Fruit fly (Drosophila melanogaster) whole organism, embryonic: ENCODE measurements around the gene CG42305.
A peak's percentile ranks its signal among the peaks of the same experiment; 100 is the strongest.

ENCODE experiments used
- ATbp ChIP-seq: fragments of 200-800 bp; sonication (Bioruptor generic); optimal IDR thresholded peaks from 2 replicates; lab custom pipeline; 2017; ENCODE audit warnings: missing biosample characterization, mild to moderate bottlenecking, missing genetic modification characterization, missing genetic modification reagents
- C15 ChIP-seq: fragments of 200-800 bp; sonication (Bioruptor generic); IDR thresholded peaks from 3 replicates; pipeline ENCODE4 v1.3.6; 2022; ENCODE audit warnings: missing biosample characterization, missing genetic modification characterization
- CG12942 ChIP-seq: fragments of 200-800 bp; sonication (Bioruptor generic); optimal IDR thresholded peaks from 3 replicates; lab custom pipeline; 2016; ENCODE audit warnings: missing biosample characterization, missing genetic modification characterization
- CG15479 ChIP-seq: fragments of 200-800 bp; sonication (Bioruptor generic); optimal IDR thresholded peaks from 3 replicates; lab custom pipeline; 2019; ENCODE audit warnings: missing biosample characterization, mild to moderate bottlenecking, missing genetic modification characterization, moderate library complexity
- CG17359 ChIP-seq: fragments of 200-800 bp; sonication (Bioruptor generic); optimal IDR thresholded peaks from 3 replicates; lab custom pipeline; 2018; ENCODE audit warnings: missing biosample characterization, mild to moderate bottlenecking, missing genetic modification characterization, moderate library complexity
- CG17829 ChIP-seq: fragments of 200-800 bp; optimal IDR thresholded peaks from 2 replicates; lab custom pipeline; 2019; ENCODE audit warnings: missing biosample characterization, mild to moderate bottlenecking, missing genetic modification characterization, moderate library complexity
- CG2889 ChIP-seq: fragments of 200-800 bp; sonication (Bioruptor generic); IDR thresholded peaks from 3 replicates; pipeline ENCODE4 v1.3.6; 2022; ENCODE audit warnings: missing biosample characterization, missing genetic modification characterization
- CG30020 ChIP-seq: fragments of 200-800 bp; optimal IDR thresholded peaks from 2 replicates; lab custom pipeline; 2019; ENCODE audit warnings: missing biosample characterization, mild to moderate bottlenecking, missing genetic modification characterization, moderate library complexity
- CG31365 ChIP-seq: fragments of 200-800 bp; sonication (Bioruptor generic); optimal IDR thresholded peaks from 2 replicates; lab custom pipeline; 2018; ENCODE audit warnings: missing biosample characterization, mild to moderate bottlenecking, missing genetic modification characterization
- CG32767 ChIP-seq: fragments of 200-800 bp; sonication (Bioruptor generic); IDR thresholded peaks from 2 replicates; pipeline ENCODE4 v1.3.6; 2022; ENCODE audit warnings: missing biosample characterization, missing genetic modification characterization
- CG3838 ChIP-seq: fragments of 200-800 bp; sonication (Bioruptor generic); optimal IDR thresholded peaks from 3 replicates; lab custom pipeline; 2016; ENCODE audit warnings: missing biosample characterization, missing genetic modification characterization
- CG4282 ChIP-seq: fragments of 200-800 bp; sonication (Bioruptor generic); optimal IDR thresholded peaks from 2 replicates; lab custom pipeline; 2016; ENCODE audit warnings: missing biosample characterization, missing genetic modification characterization
- CG4617 ChIP-seq: fragments of 200-800 bp; sonication (Bioruptor generic); optimal IDR thresholded peaks from 3 replicates; lab custom pipeline; 2016; ENCODE audit warnings: missing biosample characterization, missing genetic modification characterization, borderline replicate concordance
- CG7556 ChIP-seq: fragments of 200-800 bp; sonication (Bioruptor generic); optimal IDR thresholded peaks from 2 replicates; lab custom pipeline; 2017; ENCODE audit warnings: missing biosample characterization, mild to moderate bottlenecking, missing genetic modification characterization
- CG7745 ChIP-seq: fragments of 200-800 bp; sonication (Bioruptor generic); optimal IDR thresholded peaks from 2 replicates; lab custom pipeline; 2018; ENCODE audit warnings: missing biosample characterization, mild to moderate bottlenecking, missing genetic modification characterization, moderate library complexity
- CG7839 ChIP-seq: fragments of 200-800 bp; sonication (Bioruptor generic); optimal IDR thresholded peaks from 3 replicates; lab custom pipeline; 2018; ENCODE audit warnings: missing biosample characterization, mild to moderate bottlenecking, missing genetic modification characterization, moderate library complexity
- CG8089 ChIP-seq: fragments of 200-800 bp; sonication (Bioruptor generic); optimal IDR thresholded peaks from 3 replicates; lab custom pipeline; 2016; ENCODE audit warnings: missing biosample characterization, missing genetic modification characterization
- CG8924 ChIP-seq: fragments of 200-800 bp; optimal IDR thresholded peaks from 3 replicates; lab custom pipeline; 2019; ENCODE audit warnings: missing biosample characterization, mild to moderate bottlenecking, missing genetic modification characterization, moderate library complexity
- Dll ChIP-seq: fragments of 200-800 bp; sonication (Bioruptor generic); IDR thresholded peaks from 4 replicates; pipeline ENCODE4 v1.3.6; 2022; ENCODE audit warnings: missing biosample characterization, missing genetic modification characterization; ENCODE audit not compliant: partially characterized antibody
- Fer1 ChIP-seq: fragments of 200-800 bp; sonication (Bioruptor generic); optimal IDR thresholded peaks from 2 replicates; lab custom pipeline; 2017; ENCODE audit warnings: missing biosample characterization, mild to moderate bottlenecking, missing genetic modification characterization
- Hmx ChIP-seq: fragments of 200-800 bp; sonication (Bioruptor generic); optimal IDR thresholded peaks from 2 replicates; lab custom pipeline; 2016; ENCODE audit warnings: missing biosample characterization, missing genetic modification characterization
- Mrtf ChIP-seq: fragments of 200-800 bp; sonication (Bioruptor generic); IDR thresholded peaks from 3 replicates; pipeline ENCODE4 v1.3.6; 2022; ENCODE audit warnings: missing biosample characterization, missing genetic modification characterization
- NC2β ChIP-seq: fragments of 200-800 bp; sonication (Bioruptor generic); optimal IDR thresholded peaks from 2 replicates; lab custom pipeline; 2016; ENCODE audit warnings: missing biosample characterization, missing genetic modification characterization
- Oaz ChIP-seq: fragments of 200-800 bp; sonication (Bioruptor generic); IDR thresholded peaks from 2 replicates; pipeline ENCODE4 v1.3.6; 2022; ENCODE audit warnings: missing biosample characterization, missing genetic modification characterization
- Rfx ChIP-seq: fragments of 200-800 bp; sonication (Bioruptor generic); IDR thresholded peaks from 2 replicates; pipeline ENCODE4 v1.3.6; 2022; ENCODE audit warnings: missing biosample characterization, missing genetic modification characterization
- Sox102F ChIP-seq: fragments of 200-800 bp; sonication (Bioruptor generic); optimal IDR thresholded peaks from 2 replicates; lab custom pipeline; 2018; ENCODE audit warnings: missing biosample characterization, mild to moderate bottlenecking, missing genetic modification characterization, moderate library complexity
- Spps ChIP-seq: fragments of 200-800 bp; sonication (Bioruptor generic); optimal IDR thresholded peaks from 2 replicates; lab custom pipeline; 2018; ENCODE audit warnings: missing biosample characterization, mild to moderate bottlenecking, missing genetic modification characterization
- al ChIP-seq: fragments of 200-800 bp; sonication (Bioruptor generic); IDR thresholded peaks from 2 replicates; pipeline ENCODE4 v1.3.6; 2022; ENCODE audit warnings: missing biosample characterization, missing genetic modification characterization
- ato ChIP-seq: fragments of 200-800 bp; sonication (Bioruptor generic); IDR thresholded peaks from 2 replicates; pipeline ENCODE4 v1.3.6; 2022; ENCODE audit warnings: missing biosample characterization, missing genetic modification characterization; ENCODE audit not compliant: partially characterized antibody
- chinmo ChIP-seq: fragments of 200-800 bp; sonication (Bioruptor generic); IDR thresholded peaks from 4 replicates; pipeline ENCODE4 v1.3.6; 2022; ENCODE audit warnings: missing biosample characterization, missing genetic modification characterization; ENCODE audit not compliant: partially characterized antibody
- dati ChIP-seq: fragments of 200-800 bp; sonication (Bioruptor generic); IDR thresholded peaks from 2 replicates; pipeline ENCODE4 v1.3.6; 2022; ENCODE audit warnings: missing biosample characterization, missing genetic modification characterization
- eve ChIP-seq, 2 experiments: fragments of >200 bp; optimal IDR thresholded peaks; 2 replicates each; lab custom pipeline; 2017; ENCODE audit warnings: missing biosample characterization in 2 of 2, missing genetic modification characterization in 2 of 2
- grau ChIP-seq: fragments of 200-800 bp; optimal IDR thresholded peaks from 3 replicates; lab custom pipeline; 2019; ENCODE audit warnings: missing biosample characterization, mild to moderate bottlenecking, missing genetic modification characterization, moderate library complexity
- insv ChIP-seq, 2 experiments: fragments of 200-800 bp; sonication (Bioruptor generic); optimal IDR thresholded peaks; 3 replicates each; lab custom pipeline; 2016 to 2018; ENCODE audit warnings: missing biosample characterization in 2 of 2, missing genetic modification characterization in 2 of 2
- maf-S ChIP-seq: fragments of 200-800 bp; sonication (Bioruptor generic); optimal IDR thresholded peaks from 2 replicates; lab custom pipeline; 2016; ENCODE audit warnings: missing biosample characterization, missing genetic modification characterization
- mirr ChIP-seq: fragments of 200-800 bp; sonication (Bioruptor generic); optimal IDR thresholded peaks from 3 replicates; lab custom pipeline; 2018; ENCODE audit warnings: missing biosample characterization, mild to moderate bottlenecking, missing genetic modification characterization
- nau ChIP-seq: fragments of 200-800 bp; sonication (Bioruptor generic); optimal IDR thresholded peaks from 3 replicates; lab custom pipeline; 2017; ENCODE audit warnings: missing biosample characterization, mild to moderate bottlenecking, missing genetic modification characterization, missing genetic modification reagents
- nom ChIP-seq: fragments of 200-800 bp; sonication (Bioruptor generic); optimal IDR thresholded peaks from 2 replicates; lab custom pipeline; 2017; ENCODE audit warnings: missing biosample characterization, missing genetic modification characterization, mild to moderate bottlenecking, moderate library complexity, missing genetic modification reagents
- pb ChIP-seq: fragments of 200-800 bp; sonication (Bioruptor generic); optimal IDR thresholded peaks from 3 replicates; lab custom pipeline; 2016; ENCODE audit warnings: missing biosample characterization, missing genetic modification characterization
- pita ChIP-seq: fragments of 200-800 bp; sonication (Bioruptor generic); optimal IDR thresholded peaks from 2 replicates; lab custom pipeline; 2017; ENCODE audit warnings: missing biosample characterization, mild to moderate bottlenecking, missing genetic modification characterization
- ro ChIP-seq: fragments of 200-800 bp; sonication (Bioruptor generic); IDR thresholded peaks from 2 replicates; pipeline ENCODE4 v1.3.6; 2022; ENCODE audit warnings: missing biosample characterization, missing genetic modification characterization
- run ChIP-seq: fragments of 200-800 bp; sonication (Bioruptor generic); optimal IDR thresholded peaks from 3 replicates; lab custom pipeline; 2018; ENCODE audit warnings: missing biosample characterization, mild to moderate bottlenecking, missing genetic modification characterization
- sc ChIP-seq, 3 experiments: fragments of >200 bp in 2 of 3; fragments of 200-800 bp in 1 of 3; sonication (Bioruptor generic) in 1 of 3; optimal IDR thresholded peaks; 2 replicates in 2 of 3; 3 replicates in 1 of 3; lab custom pipeline; 2017; ENCODE audit warnings: mild to moderate bottlenecking in 1 of 3, missing biosample characterization in 1 of 3, missing genetic modification characterization in 1 of 3, missing genetic modification reagents in 1 of 3
- sens-2 ChIP-seq: fragments of 200-800 bp; sonication (Bioruptor generic); IDR thresholded peaks from 2 replicates; pipeline ENCODE4 v1.3.6; 2022; ENCODE audit warnings: missing biosample characterization, missing genetic modification characterization
- sima ChIP-seq: fragments of 200-800 bp; sonication (Bioruptor generic); optimal IDR thresholded peaks from 2 replicates; lab custom pipeline; 2016; ENCODE audit warnings: missing biosample characterization, missing genetic modification characterization
- sna ChIP-seq: fragments of 200-800 bp; sonication (Bioruptor generic); IDR thresholded peaks from 2 replicates; pipeline ENCODE4 v1.3.6; 2022; ENCODE audit warnings: missing biosample characterization, missing genetic modification characterization; ENCODE audit not compliant: partially characterized antibody
- unc-4 ChIP-seq: fragments of 200-800 bp; sonication (Bioruptor generic); IDR thresholded peaks from 2 replicates; pipeline ENCODE4 v1.3.6; 2022; ENCODE audit warnings: missing biosample characterization, missing genetic modification characterization; ENCODE audit not compliant: partially characterized antibody
- zfh2 ChIP-seq: fragments of 200-800 bp; sonication (Bioruptor generic); optimal IDR thresholded peaks from 2 replicates; lab custom pipeline; 2016; ENCODE audit warnings: missing biosample characterization, missing genetic modification characterization

The CG42305 gene

DNA sequence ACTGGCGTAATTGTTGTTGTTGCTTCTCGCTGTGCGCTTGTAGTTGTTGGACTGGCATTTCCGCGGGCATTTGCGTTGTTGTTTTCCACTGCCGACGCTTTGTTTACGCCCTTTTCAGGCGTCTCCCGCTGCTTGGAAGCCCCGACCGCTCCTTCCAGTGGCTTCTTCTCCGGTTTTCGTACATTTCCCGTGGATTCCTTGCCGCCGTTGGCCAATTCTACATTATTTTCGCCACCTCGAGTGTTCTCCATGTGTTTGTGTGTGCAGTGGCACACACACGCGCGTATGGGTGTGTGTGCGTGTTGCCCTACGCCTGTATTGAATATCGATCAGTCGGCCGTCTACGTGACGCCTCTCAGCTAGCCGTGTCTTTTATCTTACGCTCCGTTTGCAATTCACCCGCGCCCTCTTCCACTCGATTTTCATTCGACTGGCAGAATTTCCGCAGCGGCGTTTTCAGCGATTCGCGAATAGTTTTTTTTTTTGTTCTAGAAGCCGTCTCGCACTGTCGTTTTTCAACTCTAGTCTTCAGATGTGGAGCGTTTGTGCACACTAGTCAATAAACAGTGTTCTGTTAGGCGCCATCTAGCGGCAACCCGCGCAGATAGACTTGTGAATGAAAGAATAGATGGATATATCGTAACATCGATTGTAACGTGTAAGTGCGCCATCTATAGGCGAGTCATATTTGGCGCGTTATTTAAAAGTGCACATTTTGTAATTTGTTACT lies 26.9 kb downstream of the CG42305 start, which contains the start of gene CG10600 (continued):
- TF ChIP-seq chinmo: peak; percentile 93
- peak; percentile 91 for TF ChIP-seq zfh2 (GFP tag; lab: Kevin White, UChicago)
- peak; percentile 46; the same call in 1 of the 2 replicates for TF ChIP-seq dati (GFP tag; lab: Robert Waterston, UW)
- peak; percentile 99 for TF ChIP-seq CG4617 (GFP tag; lab: Kevin White, UChicago)
- peak; percentile 76 for TF ChIP-seq CG7839 (tag; lab: Kevin White, UChicago)
- peak; percentile 53 for TF ChIP-seq Hmx
- TF ChIP-seq CG2889 (GFP tag; lab: Robert Waterston, UW): peak; percentile 39; the same call in 1 of the 3 replicates
- peak; percentile 80 for TF ChIP-seq CG17829 (tag; lab: Kevin White, UChicago)
- TF ChIP-seq Rfx (GFP tag; lab: Robert Waterston, UW): peak; percentile 90
- peak; percentile 84 for TF ChIP-seq CG4282
- TF ChIP-seq Mrtf (GFP tag; lab: Robert Waterston, UW): peak; percentile 44; the same call in 1 of the 3 replicates
- peak; percentile 83 for TF ChIP-seq NC2β (GFP tag; lab: Kevin White, UChicago)
- TF ChIP-seq insv (GFP tag; optimal IDR thresholded peaks at IDR 0.05; lab: Kevin White, UChicago): peak in 1 of 2 experiments; percentile 79
- TF ChIP-seq Oaz (GFP tag; lab: Robert Waterston, UW): no peak
- TF ChIP-seq Fer1 (GFP tag; lab: Kevin White, UChicago): peak; percentile 88
- peak; percentile 45 for TF ChIP-seq CG8924 (tag; lab: Kevin White, UChicago)
- TF ChIP-seq ATbp (GFP tag; lab: Kevin White, UChicago): peak; percentile 64
- peak; percentile 56 for TF ChIP-seq al (GFP tag; lab: Robert Waterston, UW)
- TF ChIP-seq sima (GFP tag; lab: Kevin White, UChicago): peak; percentile 34
- TF ChIP-seq CG30020: peak; percentile 26
- peak; percentile 90 for TF ChIP-seq ato (GFP tag; lab: Robert Waterston, UW)
- TF ChIP-seq grau (tag; lab: Kevin White, UChicago): peak; percentile 69
- TF ChIP-seq CG32767 (GFP tag; lab: Robert Waterston, UW): no peak; the same call in 1 of the 2 replicates
- peak; percentile 70 for TF ChIP-seq CG17359 (tag; lab: Kevin White, UChicago)
- TF ChIP-seq eve (GFP tag; optimal IDR thresholded peaks at IDR 0.05; lab: Kevin White, UChicago): no peak
- no peak for TF ChIP-seq CG15479 (GFP tag; lab: Kevin White, UChicago)
- TF ChIP-seq sens-2: no peak
- peak; percentile 67 for TF ChIP-seq sna (GFP tag; lab: Robert Waterston, UW)
- peak; percentile 69 for TF ChIP-seq mirr
- peak; percentile 41 for TF ChIP-seq run (tag; lab: Kevin White, UChicago)
- no peak for TF ChIP-seq CG7745 (tag; lab: Kevin White, UChicago)
- peak; percentile 32 for TF ChIP-seq pita (GFP tag; lab: Kevin White, UChicago)
- no peak for TF ChIP-seq ro
- peak; percentile 36 for TF ChIP-seq CG3838 (GFP tag; lab: Kevin White, UChicago)
- TF ChIP-seq nau (GFP tag; lab: Kevin White, UChicago): no peak
- TF ChIP-seq maf-S: peak; percentile 81
- peak; percentile 71 for TF ChIP-seq CG8089 (GFP tag; lab: Kevin White, UChicago)
- TF ChIP-seq CG12942 (GFP tag; lab: Kevin White, UChicago): peak; percentile 86
- no peak for TF ChIP-seq C15 (GFP tag; lab: Robert Waterston, UW)
- peak; percentile 78 for TF ChIP-seq CG7556
- TF ChIP-seq CG31365 (tag; lab: Kevin White, UChicago): peak; percentile 67
- peak; percentile 86 for TF ChIP-seq unc-4 (GFP tag; lab: Robert Waterston, UW)
- TF ChIP-seq nom (GFP tag; lab: Kevin White, UChicago): peak; percentile 54
- TF ChIP-seq Spps (tag; lab: Kevin White, UChicago): peak; percentile 19
- TF ChIP-seq Sox102F: no peak
- no peak for TF ChIP-seq sc (optimal IDR thresholded peaks at IDR 0.05; lab: Kevin White, UChicago)
- peak; percentile 28 for TF ChIP-seq sc (GFP tag; optimal IDR thresholded peaks at IDR 0.05; lab: Kevin White, UChicago)
- TF ChIP-seq Dll (GFP tag; lab: Robert Waterston, UW): peak; percentile 76
- TF ChIP-seq pb (GFP tag; lab: Kevin White, UChicago): peak; percentile 86
